Worm (Caenorhabditis elegans) whole organism, L1 larva: Measurements from ENCODE around the gene F15H10.12.

Experiments
- alr-1 ChIP-seq: fragments of 200-800 bp; sonication (Bioruptor generic); optimal IDR thresholded peaks from 2 replicates; lab custom pipeline; 2018; ENCODE audit warnings: borderline replicate concordance, mild to moderate bottlenecking, missing genetic modification characterization, missing compliant biosample characterization
- aly-2 ChIP-seq: fragments of 150-350 bp; optimal IDR thresholded peaks from 2 replicates; lab custom pipeline; 2014; ENCODE audit warnings: missing biosample characterization, missing genetic modification characterization
- ceh-63 ChIP-seq: fragments of 200-800 bp; sonication (Bioruptor generic); optimal IDR thresholded peaks from 2 replicates; lab custom pipeline; 2018; ENCODE audit warnings: mild to moderate bottlenecking, missing genetic modification characterization, missing compliant biosample characterization
- ceh-8 ChIP-seq: fragments of 200-800 bp; sonication (Bioruptor generic); optimal IDR thresholded peaks from 2 replicates; lab custom pipeline; 2018; ENCODE audit warnings: mild to moderate bottlenecking, missing genetic modification characterization, moderate library complexity, missing compliant biosample characterization
- ceh-88 ChIP-seq: fragments of 200-800 bp; sonication (Bioruptor generic); IDR thresholded peaks from 2 replicates; pipeline ENCODE4 v1.3.6; 2022; ENCODE audit warnings: missing genetic modification characterization, missing compliant biosample characterization
- ceh-90 ChIP-seq: sonication (generic microtip); optimal IDR thresholded peaks from 2 replicates; lab custom pipeline; 2016; ENCODE audit warnings: missing genetic modification characterization, missing compliant biosample characterization
- ces-1 ChIP-seq: fragments of 150-350 bp; optimal IDR thresholded peaks from 2 replicates; lab custom pipeline; 2014; ENCODE audit warnings: missing biosample characterization, missing genetic modification reagents, missing genetic modification characterization
- efl-1 ChIP-seq, 4 experiments: fragments of 150-350 bp; optimal IDR thresholded peaks in 3 of 4; peaks in 1 of 4; 1 replicate in 1 of 4; 2 replicates in 3 of 4; lab custom pipeline; 2014; ENCODE audit warnings: missing biosample characterization in 2 of 4, missing genetic modification characterization in 2 of 4, missing genetic modification reagents in 2 of 4
- egl-27 ChIP-seq, 2 experiments: fragments of 150-350 bp in 1 of 2; sonication (generic microtip); optimal IDR thresholded peaks; 3 replicates each; lab custom pipeline; 2017 to 2018; ENCODE audit warnings: missing biosample characterization in 2 of 2, missing genetic modification characterization in 2 of 2, missing genetic modification reagents in 2 of 2
- elt-2 ChIP-seq: sonication (generic microtip); optimal IDR thresholded peaks from 2 replicates; lab custom pipeline; 2016; ENCODE audit warnings: missing genetic modification characterization, mild to moderate bottlenecking, inconsistent platforms, missing compliant biosample characterization, missing genetic modification reagents
- fkh-10 ChIP-seq: sonication (generic microtip); optimal IDR thresholded peaks from 2 replicates; lab custom pipeline; 2017; ENCODE audit warnings: missing biosample characterization, missing genetic modification reagents, missing genetic modification characterization
- fkh-4 ChIP-seq: sonication (generic microtip); optimal IDR thresholded peaks from 2 replicates; lab custom pipeline; 2016; ENCODE audit warnings: missing compliant biosample characterization, missing genetic modification characterization, borderline replicate concordance
- fkh-8 ChIP-seq: sonication (generic microtip); optimal IDR thresholded peaks from 2 replicates; lab custom pipeline; 2016; ENCODE audit warnings: mild to moderate bottlenecking, missing genetic modification characterization, missing compliant biosample characterization
- hlh-17 ChIP-seq: fragments of 200-800 bp; sonication (Bioruptor generic); optimal IDR thresholded peaks from 2 replicates; lab custom pipeline; 2018; ENCODE audit warnings: missing genetic modification characterization, mild to moderate bottlenecking, missing compliant biosample characterization, moderate library complexity, borderline replicate concordance
- hpl-2 ChIP-seq: fragments of 150-350 bp; optimal IDR thresholded peaks from 2 replicates; lab custom pipeline; 2014; ENCODE audit warnings: missing biosample characterization, missing genetic modification reagents, missing genetic modification characterization
- irx-1 ChIP-seq: sonication (generic microtip); optimal IDR thresholded peaks from 2 replicates; lab custom pipeline; 2016; ENCODE audit warnings: missing genetic modification characterization, missing compliant biosample characterization
- isw-1 ChIP-seq: fragments of 200-800 bp; sonication (Bioruptor generic); IDR thresholded peaks from 2 replicates; pipeline ENCODE4 v1.3.6; 2022; ENCODE audit warnings: missing genetic modification characterization, missing compliant biosample characterization
- jun-1 ChIP-seq: fragments of 150-350 bp; optimal IDR thresholded peaks from 2 replicates; lab custom pipeline; 2014; ENCODE audit warnings: missing biosample characterization, missing genetic modification reagents, missing genetic modification characterization
- lin-35 ChIP-seq, 2 experiments: fragments of 150-350 bp; optimal IDR thresholded peaks; 2 replicates each; lab custom pipeline; 2014; ENCODE audit warnings: missing biosample characterization in 2 of 2, missing genetic modification characterization in 2 of 2, missing genetic modification reagents in 2 of 2
- lir-3 ChIP-seq: sonication (generic microtip); optimal IDR thresholded peaks from 2 replicates; lab custom pipeline; 2016; ENCODE audit warnings: mild to moderate bottlenecking, missing genetic modification characterization, moderate library complexity, missing compliant biosample characterization; ENCODE audit not compliant: poor library complexity
- lsy-2 ChIP-seq, 2 experiments: fragments of 150-350 bp; optimal IDR thresholded peaks; 2 replicates each; lab custom pipeline; 2014; ENCODE audit warnings: missing biosample characterization in 2 of 2, missing genetic modification characterization in 2 of 2
- mdl-1 ChIP-seq, 2 experiments: fragments of 150-350 bp; optimal IDR thresholded peaks; 2 replicates each; lab custom pipeline; 2014 to 2017; ENCODE audit warnings: missing biosample characterization in 2 of 2, missing genetic modification characterization in 2 of 2, inconsistent platforms in 1 of 2
- mef-2 ChIP-seq: fragments of 150-350 bp; optimal IDR thresholded peaks from 2 replicates; lab custom pipeline; 2014; ENCODE audit warnings: missing biosample characterization, missing genetic modification characterization
- mep-1 ChIP-seq: fragments of 150-350 bp; optimal IDR thresholded peaks from 2 replicates; lab custom pipeline; 2014; ENCODE audit warnings: missing biosample characterization, missing genetic modification characterization
- nhr-11 ChIP-seq: fragments of 150-350 bp; optimal IDR thresholded peaks from 2 replicates; lab custom pipeline; 2014; ENCODE audit warnings: missing biosample characterization, missing genetic modification characterization
- nhr-12 ChIP-seq: sonication (generic microtip); optimal IDR thresholded peaks from 2 replicates; lab custom pipeline; 2017; ENCODE audit warnings: missing biosample characterization, missing genetic modification characterization
- nhr-47 ChIP-seq: sonication (generic microtip); optimal IDR thresholded peaks from 2 replicates; lab custom pipeline; 2016; ENCODE audit warnings: mild to moderate bottlenecking, missing genetic modification characterization, moderate library complexity, missing compliant biosample characterization
- nhr-84 ChIP-seq: sonication (generic microtip); optimal IDR thresholded peaks from 2 replicates; lab custom pipeline; 2017; ENCODE audit warnings: missing biosample characterization, missing genetic modification characterization
- rnt-1 ChIP-seq: sonication (generic microtip); optimal IDR thresholded peaks from 2 replicates; lab custom pipeline; 2016; ENCODE audit warnings: mild to moderate bottlenecking, missing genetic modification characterization, moderate library complexity, missing compliant biosample characterization
- skn-1 ChIP-seq: fragments of 150-350 bp; optimal IDR thresholded peaks from 2 replicates; lab custom pipeline; 2014; ENCODE audit warnings: missing biosample characterization, missing genetic modification characterization
- sptf-1 ChIP-seq: fragments of 150-350 bp; optimal IDR thresholded peaks from 2 replicates; lab custom pipeline; 2014; ENCODE audit warnings: missing biosample characterization, missing genetic modification characterization
- sup-37 ChIP-seq: fragments of 200-800 bp; sonication (Bioruptor generic); optimal IDR thresholded peaks from 2 replicates; lab custom pipeline; 2018; ENCODE audit warnings: mild to moderate bottlenecking, missing genetic modification characterization, missing compliant biosample characterization
- swsn-7 ChIP-seq: sonication (generic microtip); optimal IDR thresholded peaks from 2 replicates; lab custom pipeline; 2016; ENCODE audit warnings: missing genetic modification characterization, missing compliant biosample characterization
- unc-30 ChIP-seq: sonication (generic microtip); optimal IDR thresholded peaks from 2 replicates; lab custom pipeline; 2017; ENCODE audit warnings: missing biosample characterization, missing genetic modification characterization
- unc-62 ChIP-seq: fragments of 150-350 bp; optimal IDR thresholded peaks from 2 replicates; lab custom pipeline; 2014; ENCODE audit warnings: missing biosample characterization, missing genetic modification reagents, missing genetic modification characterization
- unc-86 ChIP-seq: sonication (generic microtip); optimal IDR thresholded peaks from 2 replicates; lab custom pipeline; 2016; ENCODE audit warnings: missing genetic modification characterization, missing compliant biosample characterization
- unc-98 ChIP-seq: fragments of 200-800 bp; sonication (Bioruptor generic); IDR thresholded peaks from 2 replicates; pipeline ENCODE4 v1.3.6; 2022; ENCODE audit warnings: missing genetic modification characterization, missing compliant biosample characterization
- xbp-1 ChIP-seq: sonication (generic microtip); optimal IDR thresholded peaks from 2 replicates; lab custom pipeline; 2016; ENCODE audit warnings: missing genetic modification characterization, missing compliant biosample characterization
- zag-1 ChIP-seq: fragments of 150-350 bp; optimal IDR thresholded peaks from 2 replicates; lab custom pipeline; 2014; ENCODE audit warnings: missing biosample characterization, missing genetic modification characterization

The F15H10.12 gene

ce11 chrV:10410030-10410713 is at the start of gene F15H10.12:
Gene F15H10.12 (minus strand): TSS chrV:10410080.
- TF ChIP-seq swsn-7 (tag; lab: Kevin White, UChicago) (no peak), mdl-1 (tag; optimal IDR thresholded peaks at IDR 0.05; lab: Kevin White, UChicago) (no peak), sptf-1 (tag; lab: Kevin White, UChicago) (no peak), unc-86 (tag; lab: Kevin White, UChicago) (no peak), fkh-10 (no peak), lin-35 (GFP tag; optimal IDR thresholded peaks at IDR 0.05; lab: Kevin White, UChicago) (no peak), ceh-8 (GFP tag; lab: Kevin White, UChicago) (no peak), jun-1 (tag; lab: Kevin White, UChicago) (no peak), isw-1 (no peak), nhr-11 (tag; lab: Kevin White, UChicago) (no peak), nhr-12 (tag; lab: Kevin White, UChicago) (no peak), zag-1 (tag; lab: Kevin White, UChicago) (no peak), fkh-4 (tag; lab: Kevin White, UChicago) (no peak), skn-1 (tag; lab: Kevin White, UChicago) (no peak), aly-2 (tag; lab: Kevin White, UChicago) (no peak), unc-98 (GFP tag; lab: Robert Waterston, UW) (no peak), irx-1 (tag; lab: Kevin White, UChicago) (no peak), efl-1 (optimal IDR thresholded peaks at IDR 0.05; lab: Kevin White, UChicago) (no peak), efl-1 (GFP tag; optimal IDR thresholded peaks at IDR 0.05 in 1 of 2; lab: Kevin White, UChicago) (no peak)
- TF ChIP-seq, all 84 proteins: peak for 0

ce11 chrV:10457247-10457646 is 47.4 kb upstream of the F15H10.12 start, which contains the start of gene F22E12.1:
Gene F22E12.1 (minus strand): TSS chrV:10457347.
- TF ChIP-seq hlh-17 (GFP tag; lab: Kevin White, UChicago) = no peak
- no peak for TF ChIP-seq ceh-8 (GFP tag; lab: Kevin White, UChicago)
- TF ChIP-seq sup-37 (GFP tag; lab: Kevin White, UChicago) = no peak
- TF ChIP-seq unc-30 (tag; lab: Kevin White, UChicago) = no peak
- no peak for TF ChIP-seq elt-2
- TF ChIP-seq egl-27 (tag; optimal IDR thresholded peaks at IDR 0.05; lab: Kevin White, UChicago) = no peak
- TF ChIP-seq rnt-1 (tag; lab: Kevin White, UChicago) = no peak
- TF ChIP-seq unc-62 (GFP tag; lab: Kevin White, UChicago) = no peak
- TF ChIP-seq unc-86 (tag; lab: Kevin White, UChicago) = no peak
- no peak for TF ChIP-seq mdl-1 (tag; optimal IDR thresholded peaks at IDR 0.05; lab: Kevin White, UChicago)
- TF ChIP-seq jun-1 (tag; lab: Kevin White, UChicago) = no peak
- no peak for TF ChIP-seq ceh-90 (tag; lab: Kevin White, UChicago)
- TF ChIP-seq lin-35 (GFP tag; optimal IDR thresholded peaks at IDR 0.05; lab: Kevin White, UChicago) = no peak
- TF ChIP-seq ceh-88 (GFP tag; lab: Robert Waterston, UW) = no peak
- no peak for TF ChIP-seq mef-2 (tag; lab: Kevin White, UChicago)
- TF ChIP-seq fkh-8 (tag; lab: Kevin White, UChicago) = no peak
- TF ChIP-seq unc-98 (GFP tag; lab: Robert Waterston, UW) = no peak
- no peak for TF ChIP-seq nhr-47 (tag; lab: Kevin White, UChicago)
- no peak for TF ChIP-seq sptf-1 (tag; lab: Kevin White, UChicago)

ce11 chrV:10453466-10453865 is 43.6 kb upstream of the F15H10.12 start, which contains the start of gene Y32F6A.5:
Gene Y32F6A.5 (minus strand): TSS chrV:10453605.
- peak; percentile 25 for TF ChIP-seq rnt-1 (tag; lab: Kevin White, UChicago)
- no peak for TF ChIP-seq nhr-11 (tag; lab: Kevin White, UChicago)

- TF ChIP-seq nhr-47 (tag; lab: Kevin White, UChicago) (peak; percentile 43), lsy-2 (tag; optimal IDR thresholded peaks at IDR 0.05; lab: Kevin White, UChicago) (peak; percentile 6 to 32), xbp-1 (tag; lab: Kevin White, UChicago) (peak; percentile 26), mep-1 (tag; lab: Kevin White, UChicago) (peak; percentile 61), alr-1 (tag; lab: Kevin White, UChicago) (no peak), jun-1 (tag; lab: Kevin White, UChicago) (no peak), ceh-63 (no peak), hlh-17 (GFP tag; lab: Kevin White, UChicago) (no peak), unc-62 (GFP tag; lab: Kevin White, UChicago) (no peak), swsn-7 (tag; lab: Kevin White, UChicago) (peak; percentile 26), hpl-2 (no peak), lir-3 (tag; lab: Kevin White, UChicago) (peak; percentile 71), nhr-11 (tag; lab: Kevin White, UChicago) (no peak), nhr-84 (tag; lab: Kevin White, UChicago) (no peak), ces-1 (GFP tag; lab: Kevin White, UChicago) (no peak), fkh-4 (tag; lab: Kevin White, UChicago) (peak; percentile 45), nhr-12 (tag; lab: Kevin White, UChicago) (no peak), irx-1 (tag; lab: Kevin White, UChicago) (peak; percentile 64)
Observed at ce11 chrV:10441135-10442024, 31.5 kb upstream of the F15H10.12 start, which contains the start of gene pap-1. Gene pap-1 (plus strand): TSS chrV:10441974.
